Fruit fly (Drosophila melanogaster) whole organism, embryonic: ENCODE data around the gene Trhn.

ENCODE experiments used
- Asciz ChIP-seq: fragments of 200-800 bp; sonication (Bioruptor generic); optimal IDR thresholded peaks from 2 replicates; lab custom pipeline; 2017; ENCODE audit warnings: missing biosample characterization, mild to moderate bottlenecking, missing genetic modification characterization, missing genetic modification reagents
- B-H1 ChIP-seq: fragments of 200-800 bp; sonication (Bioruptor generic); IDR thresholded peaks from 3 replicates; pipeline ENCODE4 v1.3.6; 2022; ENCODE audit warnings: missing biosample characterization, missing genetic modification characterization
- BEAF-32 ChIP-seq: fragments of 200-800 bp; sonication (Bioruptor generic); optimal IDR thresholded peaks from 3 replicates; lab custom pipeline; 2017; ENCODE audit warnings: missing biosample characterization, missing genetic modification characterization, mild to moderate bottlenecking, moderate library complexity, missing genetic modification reagents
- CG10209 ChIP-seq: fragments of 200-800 bp; sonication (Bioruptor generic); optimal IDR thresholded peaks from 3 replicates; lab custom pipeline; 2017; ENCODE audit warnings: missing biosample characterization, mild to moderate bottlenecking, missing genetic modification characterization, missing genetic modification reagents
- CG11093 ChIP-seq: fragments of 200-800 bp; sonication (Bioruptor generic); IDR thresholded peaks from 3 replicates; pipeline ENCODE4 v1.3.6; 2022; ENCODE audit warnings: missing biosample characterization, missing genetic modification characterization
- CG11398 ChIP-seq: fragments of 200-800 bp; sonication (Bioruptor generic); optimal IDR thresholded peaks from 2 replicates; lab custom pipeline; 2016; ENCODE audit warnings: missing biosample characterization, missing genetic modification characterization
- CG11504 ChIP-seq: fragments of 200-800 bp; sonication (Bioruptor generic); optimal IDR thresholded peaks from 3 replicates; lab custom pipeline; 2019; ENCODE audit warnings: missing biosample characterization, mild to moderate bottlenecking, missing genetic modification characterization, moderate library complexity
- CG13123 ChIP-seq: fragments of 200-800 bp; sonication (Bioruptor generic); optimal IDR thresholded peaks from 2 replicates; lab custom pipeline; 2016; ENCODE audit warnings: missing biosample characterization, missing genetic modification characterization
- CG1529 ChIP-seq: fragments of 200-800 bp; sonication (Bioruptor generic); optimal IDR thresholded peaks from 3 replicates; lab custom pipeline; 2018; ENCODE audit warnings: missing biosample characterization, missing genetic modification characterization
- CG1602 ChIP-seq: fragments of 200-800 bp; sonication (Bioruptor generic); optimal IDR thresholded peaks from 3 replicates; lab custom pipeline; 2016; ENCODE audit warnings: missing biosample characterization, missing genetic modification characterization
- CG17328 ChIP-seq: fragments of 200-800 bp; sonication (Bioruptor generic); IDR thresholded peaks from 2 replicates; pipeline ENCODE4 v1.3.6; 2022; ENCODE audit warnings: missing biosample characterization, missing genetic modification characterization
- CG18599 ChIP-seq: fragments of 200-800 bp; sonication (Bioruptor generic); optimal IDR thresholded peaks from 3 replicates; lab custom pipeline; 2017; ENCODE audit warnings: missing biosample characterization, missing genetic modification characterization, mild to moderate bottlenecking, moderate library complexity, missing genetic modification reagents
- CG30020 ChIP-seq: fragments of 200-800 bp; optimal IDR thresholded peaks from 2 replicates; lab custom pipeline; 2019; ENCODE audit warnings: missing biosample characterization, mild to moderate bottlenecking, missing genetic modification characterization, moderate library complexity
- CG33213 ChIP-seq: fragments of 200-800 bp; sonication (Bioruptor generic); optimal IDR thresholded peaks from 3 replicates; lab custom pipeline; 2016; ENCODE audit warnings: missing biosample characterization, missing genetic modification characterization
- CG3838 ChIP-seq: fragments of 200-800 bp; sonication (Bioruptor generic); optimal IDR thresholded peaks from 3 replicates; lab custom pipeline; 2016; ENCODE audit warnings: missing biosample characterization, missing genetic modification characterization
- CG3847 ChIP-seq: fragments of 200-800 bp; sonication (Bioruptor generic); IDR thresholded peaks from 2 replicates; pipeline ENCODE4 v1.3.6; 2022; ENCODE audit warnings: missing biosample characterization, missing genetic modification characterization
- CG42726 ChIP-seq: fragments of 200-800 bp; sonication (Bioruptor generic); IDR thresholded peaks from 2 replicates; pipeline ENCODE4 v1.3.6; 2022; ENCODE audit warnings: missing biosample characterization, missing genetic modification characterization; ENCODE audit not compliant: partially characterized antibody
- CG6765 ChIP-seq: fragments of 200-800 bp; sonication (Bioruptor generic); optimal IDR thresholded peaks from 3 replicates; lab custom pipeline; 2017; ENCODE audit warnings: missing biosample characterization, mild to moderate bottlenecking, missing genetic modification characterization
- CG8765 ChIP-seq: fragments of 200-800 bp; sonication (Bioruptor generic); IDR thresholded peaks from 2 replicates; pipeline ENCODE4 v1.3.6; 2022; ENCODE audit warnings: missing biosample characterization, missing genetic modification characterization
- CG9609 ChIP-seq: fragments of 200-800 bp; sonication (Bioruptor generic); optimal IDR thresholded peaks from 3 replicates; lab custom pipeline; 2016; ENCODE audit warnings: missing biosample characterization, missing genetic modification characterization
- CG9797 ChIP-seq: fragments of 200-800 bp; sonication (Bioruptor generic); optimal IDR thresholded peaks from 3 replicates; lab custom pipeline; 2018; ENCODE audit warnings: missing biosample characterization, mild to moderate bottlenecking, missing genetic modification characterization
- CG9932 ChIP-seq: fragments of 200-800 bp; sonication (Bioruptor generic); IDR thresholded peaks from 2 replicates; pipeline ENCODE4 v1.3.6; 2022; ENCODE audit warnings: missing biosample characterization, missing genetic modification characterization
- CTCF ChIP-seq: fragments of 200-800 bp; sonication (Bioruptor generic); optimal IDR thresholded peaks from 2 replicates; lab custom pipeline; 2017; ENCODE audit warnings: missing biosample characterization, mild to moderate bottlenecking, missing genetic modification characterization, moderate library complexity
- D19B ChIP-seq: fragments of 200-800 bp; sonication (Bioruptor generic); optimal IDR thresholded peaks from 2 replicates; lab custom pipeline; 2017; ENCODE audit warnings: missing biosample characterization, mild to moderate bottlenecking, missing genetic modification characterization
- Hmr ChIP-seq: fragments of 200-800 bp; sonication (Bioruptor generic); optimal IDR thresholded peaks from 3 replicates; lab custom pipeline; 2017; ENCODE audit warnings: mild to moderate bottlenecking, missing biosample characterization, missing genetic modification reagents, missing genetic modification characterization
- Hmx ChIP-seq: fragments of 200-800 bp; sonication (Bioruptor generic); optimal IDR thresholded peaks from 2 replicates; lab custom pipeline; 2016; ENCODE audit warnings: missing biosample characterization, missing genetic modification characterization
- Hr51 ChIP-seq, 2 experiments: fragments of 200-800 bp; sonication (Bioruptor generic); optimal IDR thresholded peaks; 2 replicates in 1 of 2; 3 replicates in 1 of 2; lab custom pipeline; 2016 to 2018; ENCODE audit warnings: missing biosample characterization in 2 of 2, missing genetic modification characterization in 2 of 2, mild to moderate bottlenecking in 1 of 2, moderate library complexity in 1 of 2
- Hsf ChIP-seq: fragments of 200-800 bp; sonication (Bioruptor generic); optimal IDR thresholded peaks from 3 replicates; lab custom pipeline; 2016; ENCODE audit warnings: missing biosample characterization, missing genetic modification characterization
- Sox102F ChIP-seq: fragments of 200-800 bp; sonication (Bioruptor generic); optimal IDR thresholded peaks from 2 replicates; lab custom pipeline; 2018; ENCODE audit warnings: missing biosample characterization, mild to moderate bottlenecking, missing genetic modification characterization, moderate library complexity
- Vsx1 ChIP-seq: fragments of 200-800 bp; sonication (Bioruptor generic); optimal IDR thresholded peaks from 2 replicates; lab custom pipeline; 2017; ENCODE audit warnings: missing biosample characterization, mild to moderate bottlenecking, missing genetic modification characterization, missing genetic modification reagents
- btn ChIP-seq: fragments of 200-800 bp; sonication (Bioruptor generic); optimal IDR thresholded peaks from 2 replicates; lab custom pipeline; 2016; ENCODE audit warnings: missing biosample characterization, missing genetic modification characterization
- croc ChIP-seq: fragments of 200-800 bp; sonication (Bioruptor generic); conservative IDR thresholded peaks from 3 replicates; pipeline ENCODE4 v1.3.6; 2022; ENCODE audit warnings: missing biosample characterization, missing genetic modification characterization
- dysf ChIP-seq: fragments of 200-800 bp; sonication (Bioruptor generic); IDR thresholded peaks from 3 replicates; pipeline ENCODE4 v1.3.6; 2022; ENCODE audit warnings: missing biosample characterization, missing genetic modification characterization
- fd102C ChIP-seq: fragments of 200-800 bp; sonication (Bioruptor generic); optimal IDR thresholded peaks from 2 replicates; lab custom pipeline; 2018; ENCODE audit warnings: missing biosample characterization, mild to moderate bottlenecking, missing genetic modification characterization, moderate library complexity
- gro ChIP-seq: fragments of 200-800 bp; sonication (Bioruptor generic); optimal IDR thresholded peaks from 2 replicates; lab custom pipeline; 2016; ENCODE audit warnings: missing biosample characterization, missing genetic modification characterization
- lilli ChIP-seq: fragments of 200-800 bp; sonication (Bioruptor generic); optimal IDR thresholded peaks from 3 replicates; lab custom pipeline; 2016; ENCODE audit warnings: missing biosample characterization, missing genetic modification characterization
- lmd ChIP-seq: fragments of 200-800 bp; sonication (Bioruptor generic); IDR thresholded peaks from 2 replicates; pipeline ENCODE4 v1.3.6; 2022; ENCODE audit warnings: missing biosample characterization, missing genetic modification characterization
- lov ChIP-seq, 2 experiments: fragments of 200-800 bp in 1 of 2; fragments of >200 bp in 1 of 2; sonication (Bioruptor generic) in 1 of 2; IDR thresholded peaks in 1 of 2; optimal IDR thresholded peaks in 1 of 2; 2 replicates in 1 of 2; 3 replicates in 1 of 2; pipeline versions ENCODE4 v1.3.6 to Lab custom; 2017 to 2022; ENCODE audit warnings: missing biosample characterization in 1 of 2, missing genetic modification characterization in 1 of 2
- luna ChIP-seq: fragments of 200-800 bp; sonication (Bioruptor generic); optimal IDR thresholded peaks from 2 replicates; lab custom pipeline; 2016; ENCODE audit warnings: missing biosample characterization, missing genetic modification characterization
- nerfin-1 ChIP-seq: fragments of 200-800 bp; sonication (Bioruptor generic); optimal IDR thresholded peaks from 3 replicates; lab custom pipeline; 2019; ENCODE audit warnings: missing biosample characterization, mild to moderate bottlenecking, missing genetic modification characterization, moderate library complexity
- pan ChIP-seq, 4 experiments: fragments of >200 bp in 3 of 4; fragments of 200-800 bp in 1 of 4; sonication (Bioruptor generic) in 1 of 4; optimal IDR thresholded peaks in 3 of 4; IDR thresholded peaks in 1 of 4; 2 replicates each; pipeline versions ENCODE4 v1.3.6 to Lab custom; 2017 to 2022; ENCODE audit warnings: missing biosample characterization in 2 of 4, missing genetic modification characterization in 2 of 4, mixed read lengths in 1 of 4
- pho ChIP-seq: fragments of 200-800 bp; sonication (Bioruptor generic); optimal IDR thresholded peaks from 2 replicates; lab custom pipeline; 2016; ENCODE audit warnings: missing biosample characterization, missing genetic modification characterization
- pzg ChIP-seq: fragments of 200-800 bp; sonication (Bioruptor generic); optimal IDR thresholded peaks from 3 replicates; lab custom pipeline; 2018; ENCODE audit warnings: missing biosample characterization, mild to moderate bottlenecking, missing genetic modification characterization, moderate library complexity
- sr ChIP-seq: fragments of 200-800 bp; sonication (Bioruptor generic); IDR thresholded peaks from 3 replicates; pipeline ENCODE4 v1.3.6; 2022; ENCODE audit warnings: missing biosample characterization, missing genetic modification characterization
- stwl ChIP-seq: fragments of 200-800 bp; sonication (Bioruptor generic); optimal IDR thresholded peaks from 3 replicates; lab custom pipeline; 2018; ENCODE audit warnings: missing biosample characterization, mild to moderate bottlenecking, missing genetic modification characterization, moderate library complexity
- trem ChIP-seq: fragments of 200-800 bp; optimal IDR thresholded peaks from 3 replicates; lab custom pipeline; 2019; ENCODE audit warnings: missing biosample characterization, mild to moderate bottlenecking, missing genetic modification characterization, moderate library complexity
- usp ChIP-seq: fragments of >200 bp; optimal IDR thresholded peaks from 2 replicates; lab custom pipeline; 2017; ENCODE audit warnings: missing biosample characterization, missing genetic modification characterization
- vvl ChIP-seq: fragments of 200-800 bp; sonication (Bioruptor generic); IDR thresholded peaks from 2 replicates; pipeline ENCODE4 v1.3.6; 2022; ENCODE audit warnings: missing biosample characterization, missing genetic modification characterization
- wek ChIP-seq: fragments of 200-800 bp; sonication (Bioruptor generic); optimal IDR thresholded peaks from 3 replicates; lab custom pipeline; 2018; ENCODE audit warnings: missing biosample characterization, mild to moderate bottlenecking, missing genetic modification characterization, moderate library complexity

The Trhn gene

DNA sequence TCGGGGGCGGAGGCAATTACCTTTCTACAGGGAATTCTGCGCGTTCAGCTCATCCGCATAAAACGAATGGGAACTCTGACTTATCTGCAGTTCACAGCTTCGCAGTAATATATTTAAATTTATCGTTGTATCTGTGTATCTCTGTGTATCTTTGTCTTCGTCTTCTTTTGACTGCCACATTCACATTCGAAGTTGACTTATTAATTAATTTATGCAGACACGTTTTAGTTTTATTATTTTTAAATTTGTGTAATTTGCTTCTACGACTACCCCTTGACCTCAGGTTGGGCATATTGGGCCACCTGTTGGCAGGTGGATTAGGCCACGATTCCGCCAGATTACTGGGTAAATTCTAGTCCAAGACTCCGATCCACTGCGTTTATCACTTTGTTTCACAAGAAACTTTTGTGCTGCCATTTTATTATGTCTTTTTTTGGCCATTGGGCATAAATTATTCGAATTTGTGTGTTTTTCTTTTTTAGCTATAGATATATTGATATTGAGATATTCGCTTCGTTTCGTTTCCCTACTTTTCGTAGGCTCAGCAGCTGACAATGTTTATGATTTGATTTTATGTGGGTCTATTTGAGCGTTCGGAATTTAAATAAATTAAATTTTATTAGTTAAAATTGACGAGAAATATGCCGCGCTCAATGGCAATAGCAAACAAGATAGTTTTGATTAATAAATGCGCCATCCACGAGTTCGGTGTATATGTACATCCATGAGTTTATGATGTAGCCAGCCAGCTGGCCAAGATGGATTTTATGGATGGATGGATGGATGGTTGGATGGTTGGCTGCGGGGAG is 40.2 kb downstream of the Trhn start (continued):
- no peak for TF ChIP-seq luna (GFP tag; lab: Kevin White, UChicago)
- TF ChIP-seq CG30020 (tag; lab: Kevin White, UChicago) = no peak
- TF ChIP-seq Hr51 (GFP tag; optimal IDR thresholded peaks at IDR 0.05; lab: Kevin White, UChicago) = no peak
- TF ChIP-seq CG3838 = no peak
- no peak for TF ChIP-seq CG3847 (GFP tag; lab: Robert Waterston, UW)
- no peak for TF ChIP-seq CG1602
- peak; percentile 35 for TF ChIP-seq lilli (GFP tag; lab: Kevin White, UChicago)
- TF ChIP-seq dysf (GFP tag; lab: Robert Waterston, UW) = peak; percentile 52; the same call in 1 of the 3 replicates
- TF ChIP-seq Asciz (GFP tag; lab: Kevin White, UChicago) = no peak
- no peak for TF ChIP-seq CG42726 (GFP tag; lab: Robert Waterston, UW)
- no peak for TF ChIP-seq nerfin-1 (tag; lab: Kevin White, UChicago)
- TF ChIP-seq lov (optimal IDR thresholded peaks at IDR 0.05; lab: Kevin White, UChicago) = no peak
- 0 out of 3 replicates have a peak, but pooled peaks have one; percentile 57 for TF ChIP-seq lov (GFP tag; IDR thresholded peaks at IDR 0.05; lab: Robert Waterston, UW)
- TF ChIP-seq lmd (GFP tag; lab: Robert Waterston, UW) = peak; percentile 36; the same call in 1 of the 2 replicates
- no peak for TF ChIP-seq B-H1 (GFP tag; lab: Robert Waterston, UW)
- TF ChIP-seq gro (GFP tag; lab: Kevin White, UChicago) = no peak
- TF ChIP-seq CG17328 (GFP tag; lab: Robert Waterston, UW) = no peak
- peak; percentile 12 for TF ChIP-seq CG11504 (tag; lab: Kevin White, UChicago)
- TF ChIP-seq Hmx (GFP tag; lab: Kevin White, UChicago) = no peak
- TF ChIP-seq CG9609 = no peak
- no peak for TF ChIP-seq stwl
- TF ChIP-seq pan (optimal IDR thresholded peaks at IDR 0.05; lab: Kevin White, UChicago) = no peak
- TF ChIP-seq pan (GFP tag; optimal IDR thresholded peaks at IDR 0.05 in 1 of 2, IDR thresholded peaks at IDR 0.05 in 1 of 2) = peak in 1 of 2 experiments; percentile 22
- TF ChIP-seq Hsf = no peak
- TF ChIP-seq trem = no peak
- TF ChIP-seq CG13123 (GFP tag; lab: Kevin White, UChicago) = no peak
- TF ChIP-seq btn = no peak
- TF ChIP-seq D19B = peak; percentile 88
- no peak for TF ChIP-seq croc
- peak; percentile 72 for TF ChIP-seq vvl (GFP tag; lab: Robert Waterston, UW)
- TF ChIP-seq CG11093 (GFP tag; lab: Robert Waterston, UW) = no peak
- TF ChIP-seq BEAF-32 (GFP tag; lab: Kevin White, UChicago) = no peak
- TF ChIP-seq CG33213 = no peak
- TF ChIP-seq pzg (GFP tag; lab: Kevin White, UChicago) = no peak
- TF ChIP-seq CG1529 (GFP tag; lab: Kevin White, UChicago) = no peak
- no peak for TF ChIP-seq sr (GFP tag; lab: Robert Waterston, UW)
- TF ChIP-seq fd102C (GFP tag; lab: Kevin White, UChicago) = no peak
- TF ChIP-seq CG8765 = no peak
- peak; percentile 35; the same call in 1 of the 2 replicates for TF ChIP-seq CG9932 (GFP tag; lab: Robert Waterston, UW)
- TF ChIP-seq CG9797 (GFP tag; lab: Kevin White, UChicago) = no peak
- TF ChIP-seq usp = no peak
- TF ChIP-seq CG11398 = no peak
- no peak for TF ChIP-seq wek
- TF ChIP-seq Hmr (GFP tag; lab: Kevin White, UChicago) = peak; percentile 28
- no peak for TF ChIP-seq CG6765 (GFP tag; lab: Kevin White, UChicago)
- TF ChIP-seq Sox102F (GFP tag; lab: Kevin White, UChicago) = peak; percentile 28
- no peak for TF ChIP-seq pho (GFP tag; lab: Kevin White, UChicago)
- no peak for TF ChIP-seq CTCF (GFP tag; lab: Kevin White, UChicago)
- TF ChIP-seq Vsx1 = peak; percentile 25
- TF ChIP-seq CG10209 (GFP tag; lab: Kevin White, UChicago) = no peak
- TF ChIP-seq CG18599 (GFP tag; lab: Kevin White, UChicago) = no peak
